Worm (Caenorhabditis elegans) whole organism, early embryonic: Measurements from ENCODE around the gene gly-6.

Experiments
- B0310.2 ChIP-seq: sonication (generic microtip); optimal IDR thresholded peaks from 2 replicates; lab custom pipeline; 2016; ENCODE audit warnings: mild to moderate bottlenecking, missing genetic modification characterization, missing compliant biosample characterization
- F13C5.2 ChIP-seq: sonication (generic microtip); optimal IDR thresholded peaks from 2 replicates; lab custom pipeline; 2017; ENCODE audit warnings: mild to moderate bottlenecking, missing genetic modification characterization, inconsistent platforms, missing compliant biosample characterization
- aly-1 ChIP-seq: sonication (generic microtip); optimal IDR thresholded peaks from 2 replicates; lab custom pipeline; 2016; ENCODE audit warnings: missing genetic modification characterization, missing compliant biosample characterization
- ama-1 ChIP-seq: fragments of 150-350 bp; optimal IDR thresholded peaks from 2 replicates; lab custom pipeline; 2014
- ceh-13 ChIP-seq: fragments of 200-800 bp; sonication (Bioruptor generic); optimal IDR thresholded peaks from 2 replicates; lab custom pipeline; 2018; ENCODE audit warnings: mild to moderate bottlenecking, missing genetic modification characterization, missing compliant biosample characterization
- ceh-36 ChIP-seq: sonication (generic microtip); optimal IDR thresholded peaks from 2 replicates; lab custom pipeline; 2016; ENCODE audit warnings: missing genetic modification characterization, inconsistent platforms, missing compliant biosample characterization
- ets-7 ChIP-seq: sonication (generic microtip); optimal IDR thresholded peaks from 2 replicates; lab custom pipeline; 2016; ENCODE audit warnings: missing genotype, missing genetic modification characterization, missing compliant biosample characterization
- flt-1 ChIP-seq: fragments of 200-800 bp; sonication (Bioruptor generic); IDR thresholded peaks from 2 replicates; pipeline ENCODE4 v1.3.6; 2022; ENCODE audit warnings: missing genetic modification characterization, missing compliant biosample characterization
- hmbx-1 ChIP-seq: sonication (generic microtip); optimal IDR thresholded peaks from 2 replicates; lab custom pipeline; 2016; ENCODE audit warnings: mild to moderate bottlenecking, missing genetic modification characterization, missing compliant biosample characterization
- hmg-4 ChIP-seq: fragments of 200-800 bp; sonication (Bioruptor generic); optimal IDR thresholded peaks from 2 replicates; lab custom pipeline; 2018; ENCODE audit warnings: mild to moderate bottlenecking, missing genetic modification characterization, missing compliant biosample characterization
- hnd-1 ChIP-seq: sonication (generic microtip); optimal IDR thresholded peaks from 2 replicates; lab custom pipeline; 2016; ENCODE audit warnings: missing genetic modification characterization, missing compliant biosample characterization
- pes-1 ChIP-seq: fragments of 200-800 bp; sonication (Bioruptor generic); IDR thresholded peaks from 2 replicates; pipeline ENCODE4 v1.3.6; 2022; ENCODE audit warnings: missing genetic modification reagents, missing genetic modification characterization, missing compliant biosample characterization
- scrt-1 ChIP-seq: fragments of 200-800 bp; sonication (Bioruptor generic); IDR thresholded peaks from 2 replicates; pipeline ENCODE4 v1.3.6; 2022; ENCODE audit warnings: missing genetic modification characterization, missing compliant biosample characterization
- sea-1 ChIP-seq: fragments of 200-800 bp; sonication (Bioruptor generic); conservative IDR thresholded peaks from 2 replicates; pipeline ENCODE4 v1.3.6; 2022; ENCODE audit warnings: missing genetic modification characterization, missing compliant biosample characterization
- tbx-11 ChIP-seq: fragments of 200-800 bp; sonication (Bioruptor generic); IDR thresholded peaks from 2 replicates; pipeline ENCODE4 v1.3.6; 2022; ENCODE audit warnings: missing genetic modification characterization, missing compliant biosample characterization
- tbx-37 ChIP-seq: fragments of 200-800 bp; sonication (Bioruptor generic); conservative IDR thresholded peaks from 2 replicates; pipeline ENCODE4 v1.3.6; 2022; ENCODE audit warnings: missing genetic modification reagents, missing genetic modification characterization, missing compliant biosample characterization
- tra-4 ChIP-seq: sonication (generic microtip); optimal IDR thresholded peaks from 2 replicates; lab custom pipeline; 2017; ENCODE audit warnings: missing genetic modification characterization, missing compliant biosample characterization

The gly-6 gene

DNA sequence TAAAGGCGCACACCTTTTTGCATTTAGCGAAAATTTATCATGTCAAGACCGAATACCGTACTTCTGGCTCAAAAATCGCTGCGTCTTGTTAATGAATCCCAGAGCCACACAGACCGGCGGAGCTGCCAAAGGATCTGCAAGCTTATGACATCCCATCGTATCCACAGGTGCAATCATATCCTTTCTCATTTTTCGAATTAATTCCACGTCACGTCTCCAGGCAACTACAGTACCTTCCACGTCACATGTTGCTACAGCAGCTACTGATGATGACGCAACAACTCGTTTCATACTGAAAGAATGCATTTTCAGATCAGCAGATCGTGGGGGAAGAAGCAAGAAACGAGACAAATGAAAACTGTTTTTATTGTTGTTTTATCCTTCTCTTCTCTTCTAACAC lies 37.9 kb downstream of the gly-6 start, which contains the start of gene R10E4.6:
Gene R10E4.6 (plus strand): TSS at position 301 of the 400 bp plus-strand sequence.
- TF ChIP-seq ets-7 (tag; lab: Kevin White, UChicago) (no peak), sea-1 (GFP tag; lab: Robert Waterston, UW) (no peak), pes-1 (GFP tag; lab: Robert Waterston, UW) (no peak), tbx-37 (GFP tag; lab: Robert Waterston, UW) (no peak), B0310.2 (tag; lab: Kevin White, UChicago) (no peak), ceh-13 (no peak)

DNA sequence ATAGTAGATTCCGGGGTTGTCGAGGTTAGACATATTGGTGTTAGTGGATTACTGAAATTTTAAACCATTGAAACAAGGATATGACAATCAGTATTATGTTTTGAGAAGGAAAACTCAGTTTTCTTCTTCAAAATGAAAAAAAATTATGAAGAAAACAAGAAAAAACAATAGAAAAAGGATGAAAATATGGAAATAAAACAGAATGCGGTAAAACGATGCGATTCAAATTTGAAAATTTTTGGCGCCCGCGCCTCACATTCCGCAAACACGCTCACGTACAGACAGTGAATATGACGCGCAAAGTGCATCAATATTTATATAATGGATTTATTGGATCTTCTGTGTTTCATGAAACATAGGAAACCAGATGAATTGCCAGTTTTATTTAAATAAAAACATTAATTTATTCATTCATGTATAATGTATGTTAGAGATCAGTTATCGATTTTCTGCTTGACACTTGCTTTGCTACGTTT lies 39.8 kb downstream of the gly-6 start, which contains the start of gene mcm-5:
Gene mcm-5 (minus strand): TSS at position 51 of the 476 bp plus-strand sequence.
- TF ChIP-seq hnd-1 (tag; lab: Kevin White, UChicago) (no peak), ama-1 (lab: Kevin White, UChicago) (no peak), hmg-4 (GFP tag; lab: Kevin White, UChicago) (no peak), scrt-1 (GFP tag; lab: Robert Waterston, UW) (no peak), sea-1 (GFP tag; lab: Robert Waterston, UW) (no peak), B0310.2 (tag; lab: Kevin White, UChicago) (no peak), flt-1 (GFP tag; lab: Robert Waterston, UW) (no peak), hmbx-1 (tag; lab: Kevin White, UChicago) (no peak), aly-1 (tag; lab: Kevin White, UChicago) (no peak), tbx-37 (GFP tag; lab: Robert Waterston, UW) (no peak), ets-7 (tag; lab: Kevin White, UChicago) (no peak), pes-1 (GFP tag; lab: Robert Waterston, UW) (no peak), tbx-11 (GFP tag; lab: Robert Waterston, UW) (no peak), tra-4 (tag; lab: Kevin White, UChicago) (no peak), ceh-13 (no peak)

- TF ChIP-seq tbx-11 (GFP tag; lab: Robert Waterston, UW) (no peak), ama-1 (lab: Kevin White, UChicago) (no peak), B0310.2 (tag; lab: Kevin White, UChicago) (no peak), aly-1 (tag; lab: Kevin White, UChicago) (no peak), pes-1 (GFP tag; lab: Robert Waterston, UW) (no peak), ets-7 (tag; lab: Kevin White, UChicago) (no peak), scrt-1 (GFP tag; lab: Robert Waterston, UW) (no peak), flt-1 (GFP tag; lab: Robert Waterston, UW) (no peak), ceh-13 (no peak), ceh-36 (no peak), hnd-1 (tag; lab: Kevin White, UChicago) (no peak), F13C5.2 (tag; lab: Kevin White, UChicago) (no peak), tbx-37 (GFP tag; lab: Robert Waterston, UW) (no peak), hmg-4 (GFP tag; lab: Kevin White, UChicago) (no peak), tra-4 (tag; lab: Kevin White, UChicago) (no peak)
Measured at ce11 chrIII:4289952-4290351, 41.1 kb downstream of the gly-6 start.

- TF ChIP-seq hmbx-1 (tag; lab: Kevin White, UChicago) (no peak), F13C5.2 (tag; lab: Kevin White, UChicago) (no peak), tbx-37 (GFP tag; lab: Robert Waterston, UW) (no peak), scrt-1 (GFP tag; lab: Robert Waterston, UW) (no peak), pes-1 (GFP tag; lab: Robert Waterston, UW) (no peak)
Measured at ce11 chrIII:4287379-4287778, 43.6 kb downstream of the gly-6 start, which contains the start of gene R10E4.3. TSS of gene R10E4.3 (minus strand) at chrIII:4287479.

DNA sequence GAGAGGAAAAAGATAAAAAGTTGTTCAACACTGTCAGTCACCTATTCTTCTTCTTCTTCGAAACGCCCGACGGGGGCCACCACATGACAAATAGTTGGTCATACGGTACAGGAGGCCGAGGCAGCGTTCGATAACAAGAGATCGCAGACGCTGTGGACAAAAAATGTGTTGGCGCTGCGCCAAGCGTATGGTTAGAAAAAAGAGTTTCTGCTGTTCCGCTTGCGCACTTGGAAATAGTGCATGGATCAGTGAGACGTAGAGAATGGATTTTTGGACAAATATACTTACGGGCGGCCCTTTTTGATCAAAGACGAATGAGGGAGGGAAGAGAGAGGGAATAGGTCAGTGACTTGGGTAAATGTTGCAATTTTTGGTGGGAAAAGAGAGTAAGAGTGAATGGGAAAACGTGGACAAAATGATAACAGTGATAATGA lies 46.3 kb downstream of the gly-6 start:
- no peak for TF ChIP-seq ama-1 (lab: Kevin White, UChicago)
- TF ChIP-seq ets-7 (tag; lab: Kevin White, UChicago): no peak
- TF ChIP-seq tbx-37 (GFP tag; lab: Robert Waterston, UW): no peak
- TF ChIP-seq tra-4 (tag; lab: Kevin White, UChicago): no peak
- TF ChIP-seq pes-1 (GFP tag; lab: Robert Waterston, UW): no peak
- TF ChIP-seq flt-1 (GFP tag; lab: Robert Waterston, UW): no peak
- TF ChIP-seq hmg-4 (GFP tag; lab: Kevin White, UChicago): no peak
- no peak for TF ChIP-seq sea-1 (GFP tag; lab: Robert Waterston, UW)
- no peak for TF ChIP-seq B0310.2 (tag; lab: Kevin White, UChicago)
- TF ChIP-seq hnd-1 (tag; lab: Kevin White, UChicago): no peak
- no peak for TF ChIP-seq scrt-1 (GFP tag; lab: Robert Waterston, UW)
- TF ChIP-seq hmbx-1 (tag; lab: Kevin White, UChicago): no peak

DNA sequence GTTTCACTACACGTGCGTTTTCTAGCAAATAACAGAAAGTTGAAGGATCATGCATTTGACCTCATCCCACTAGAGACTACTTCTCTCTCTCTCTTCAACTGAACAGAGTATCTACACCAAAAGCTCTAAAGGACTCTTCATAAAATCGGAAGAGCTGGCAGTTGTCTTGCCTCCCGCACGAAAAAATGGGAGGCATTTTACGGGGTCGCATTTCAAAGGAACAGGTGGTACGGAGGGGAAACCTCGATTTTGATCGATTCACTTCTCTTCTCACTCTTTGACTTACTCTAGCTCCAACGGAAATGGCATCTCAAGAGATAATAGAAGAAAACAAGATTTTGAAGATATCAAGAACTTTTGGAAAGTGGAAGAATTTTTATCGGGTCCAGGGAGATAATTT lies 47.9 kb downstream of the gly-6 start:
- TF ChIP-seq flt-1 (GFP tag; lab: Robert Waterston, UW) (no peak), ets-7 (tag; lab: Kevin White, UChicago) (no peak), ama-1 (lab: Kevin White, UChicago) (no peak), tbx-11 (GFP tag; lab: Robert Waterston, UW) (no peak), hmg-4 (GFP tag; lab: Kevin White, UChicago) (no peak), scrt-1 (GFP tag; lab: Robert Waterston, UW) (no peak), aly-1 (tag; lab: Kevin White, UChicago) (no peak), sea-1 (GFP tag; lab: Robert Waterston, UW) (no peak), hnd-1 (tag; lab: Kevin White, UChicago) (no peak), tbx-37 (GFP tag; lab: Robert Waterston, UW) (no peak), ceh-13 (no peak), hmbx-1 (tag; lab: Kevin White, UChicago) (no peak), F13C5.2 (tag; lab: Kevin White, UChicago) (no peak), pes-1 (GFP tag; lab: Robert Waterston, UW) (no peak), tra-4 (tag; lab: Kevin White, UChicago) (no peak), ceh-36 (no peak), B0310.2 (tag; lab: Kevin White, UChicago) (no peak)
